Worm (Caenorhabditis elegans) whole organism, midembryonic: ENCODE results near the gene nep-11.
"Not testable (repeated sequence)": the region's sequence is repeated elsewhere in the genome, so short reads cannot be mapped to it uniquely, and the experiment has no call there.

Experiments
- T22C8.4 ChIP-seq: fragments of 200-800 bp; sonication (Bioruptor generic); IDR thresholded peaks from 2 replicates; pipeline ENCODE4 v1.3.6; 2022; ENCODE audit warnings: missing genetic modification characterization, missing compliant biosample characterization
- cog-1 ChIP-seq: sonication (generic microtip); optimal IDR thresholded peaks from 2 replicates; lab custom pipeline; 2016; ENCODE audit warnings: missing genetic modification characterization, missing compliant biosample characterization
- flt-1 ChIP-seq: fragments of 200-800 bp; sonication (Bioruptor generic); IDR thresholded peaks from 2 replicates; pipeline ENCODE4 v1.3.6; 2022; ENCODE audit warnings: missing genetic modification characterization, missing compliant biosample characterization
- klf-2 ChIP-seq: fragments of 200-800 bp; sonication (Bioruptor generic); conservative IDR thresholded peaks from 2 replicates; pipeline ENCODE4 v1.3.6; 2022; ENCODE audit warnings: missing genetic modification reagents, missing genetic modification characterization, missing compliant biosample characterization
- med-1 ChIP-seq: sonication (generic microtip); optimal IDR thresholded peaks from 2 replicates; lab custom pipeline; 2017; ENCODE audit warnings: missing genetic modification characterization, mild to moderate bottlenecking, missing compliant biosample characterization, antibody characterized with exemption, missing genetic modification reagents; ENCODE audit not compliant: insufficient read depth
- ref-1 ChIP-seq: fragments of 200-800 bp; sonication (Bioruptor generic); conservative IDR thresholded peaks from 2 replicates; pipeline ENCODE4 v1.3.6; 2022; ENCODE audit warnings: missing genetic modification reagents, missing genetic modification characterization, missing compliant biosample characterization
- tab-1 ChIP-seq: fragments of 200-800 bp; sonication (Bioruptor generic); IDR thresholded peaks from 2 replicates; pipeline ENCODE4 v1.3.6; 2022; ENCODE audit warnings: missing genetic modification characterization, missing compliant biosample characterization
- ztf-23 ChIP-seq: fragments of 200-800 bp; sonication (Bioruptor generic); IDR thresholded peaks from 2 replicates; pipeline ENCODE4 v1.3.6; 2022; ENCODE audit warnings: missing genetic modification reagents, missing genetic modification characterization, missing compliant biosample characterization
- ztf-29 ChIP-seq: fragments of 200-800 bp; sonication (Bioruptor generic); IDR thresholded peaks from 2 replicates; pipeline ENCODE4 v1.3.6; 2022; ENCODE audit warnings: missing genetic modification reagents, missing genetic modification characterization, missing compliant biosample characterization

Gene nep-11

DNA sequence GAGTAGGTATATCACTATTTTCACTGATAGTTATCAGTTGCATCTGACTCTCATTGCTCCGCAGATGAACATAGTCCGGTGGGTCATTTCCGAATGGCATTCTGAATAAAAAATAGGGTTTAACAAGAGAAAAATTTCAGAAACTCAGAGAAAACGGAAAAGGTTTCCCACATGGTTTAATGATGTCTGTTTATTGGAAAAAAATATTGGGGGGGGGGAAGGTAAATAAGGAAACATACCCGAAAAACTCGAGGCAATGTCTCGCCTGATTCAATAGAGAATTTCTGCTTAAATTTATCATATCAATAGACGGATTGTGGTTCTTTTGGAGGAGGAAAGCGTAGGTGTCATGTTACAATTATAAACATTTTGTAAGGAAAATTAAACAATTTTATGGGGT is at the start of gene nep-11:
nep-11 (minus strand) TSS at position 101 of the 400 bp plus-strand sequence.
- TF ChIP-seq flt-1 (no peak), ztf-29 (GFP tag; lab: Robert Waterston, UW) (no peak), T22C8.4 (GFP tag; lab: Robert Waterston, UW) (no peak), tab-1 (GFP tag; lab: Robert Waterston, UW) (no peak), ref-1 (GFP tag; lab: Robert Waterston, UW) (no peak), ztf-23 (GFP tag; lab: Robert Waterston, UW) (no peak), klf-2 (GFP tag; lab: Robert Waterston, UW) (no peak), med-1 (GFP tag; lab: Kevin White, UChicago) (no peak), cog-1 (tag; lab: Kevin White, UChicago) (no peak)

- no peak for TF ChIP-seq med-1 (GFP tag; lab: Kevin White, UChicago)
- TF ChIP-seq ztf-23 (GFP tag; lab: Robert Waterston, UW) = no peak
- TF ChIP-seq T22C8.4 (GFP tag; lab: Robert Waterston, UW) = no peak
- no peak for TF ChIP-seq ref-1 (GFP tag; lab: Robert Waterston, UW)
- TF ChIP-seq tab-1 (GFP tag; lab: Robert Waterston, UW) = no peak
- no peak for TF ChIP-seq cog-1 (tag; lab: Kevin White, UChicago)
Measured at ce11 chrII:3473744-3474143, 48.4 kb upstream of the nep-11 start, which contains the start of gene sdz-32. Gene sdz-32, plus strand, starts transcription at chrII:3474044.

DNA sequence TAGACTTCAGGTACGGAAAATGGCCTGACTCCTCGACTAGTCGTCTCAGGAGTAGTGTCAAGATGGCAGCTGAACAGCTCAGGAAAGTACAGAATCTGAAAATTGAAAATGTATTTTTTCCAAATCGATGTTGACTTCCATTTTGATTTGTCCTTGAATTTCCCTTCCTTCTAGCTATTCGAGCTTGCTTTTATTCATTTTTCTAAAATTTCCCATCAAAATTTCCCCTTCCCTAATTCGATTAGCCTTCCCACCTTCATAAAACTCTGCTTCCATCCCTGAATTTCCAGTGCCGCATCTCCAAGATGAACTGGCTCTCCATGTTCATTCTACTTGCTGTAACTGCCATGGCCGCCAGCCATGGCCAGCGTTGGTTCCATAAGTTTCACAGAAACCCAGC is 47.5 kb upstream of the nep-11 start, which contains the start of gene Y49F6B.6:
Y49F6B.6 (plus strand) TSS at position 301 of the 400 bp plus-strand sequence.
- TF ChIP-seq klf-2 (GFP tag; lab: Robert Waterston, UW) (no peak), med-1 (GFP tag; lab: Kevin White, UChicago) (no peak), T22C8.4 (GFP tag; lab: Robert Waterston, UW) (no peak), tab-1 (GFP tag; lab: Robert Waterston, UW) (no peak), ztf-29 (GFP tag; lab: Robert Waterston, UW) (no peak), ztf-23 (GFP tag; lab: Robert Waterston, UW) (no peak), flt-1 (no peak), cog-1 (tag; lab: Kevin White, UChicago) (no peak), ref-1 (GFP tag; lab: Robert Waterston, UW) (no peak)

DNA sequence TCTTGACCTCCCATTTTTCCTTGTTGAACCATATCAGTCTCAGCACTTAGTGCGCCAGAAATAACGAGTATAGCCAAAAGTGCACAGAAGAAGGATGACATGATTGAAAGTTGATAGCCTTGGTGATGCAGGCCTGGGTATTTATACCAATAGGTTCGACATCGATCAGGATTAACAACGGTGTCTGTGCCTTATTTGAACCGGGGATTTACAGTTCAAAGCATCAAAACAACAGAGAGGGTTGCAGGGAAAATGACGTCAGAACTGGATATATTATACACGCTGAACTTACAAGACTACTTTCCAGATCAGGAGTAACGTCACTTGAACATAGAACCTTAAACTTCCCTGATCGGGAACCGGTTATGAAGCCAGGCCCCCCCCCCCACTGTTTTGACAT is 47.0 kb upstream of the nep-11 start, which contains the start of gene Y49F6B.12:
Y49F6B.12 (minus strand) TSS at position 101 of the 400 bp plus-strand sequence.
- TF ChIP-seq klf-2 (GFP tag; lab: Robert Waterston, UW) = no peak
- no peak for TF ChIP-seq ztf-29 (GFP tag; lab: Robert Waterston, UW)
- TF ChIP-seq ref-1 (GFP tag; lab: Robert Waterston, UW) = no peak
- TF ChIP-seq tab-1 (GFP tag; lab: Robert Waterston, UW) = no peak

- TF ChIP-seq flt-1 (no peak), klf-2 (GFP tag; lab: Robert Waterston, UW) (no peak), ref-1 (GFP tag; lab: Robert Waterston, UW) (no peak), T22C8.4 (GFP tag; lab: Robert Waterston, UW) (no peak), tab-1 (GFP tag; lab: Robert Waterston, UW) (no peak)
Measured at ce11 chrII:3471603-3472002, 46.3 kb upstream of the nep-11 start, which contains the start of gene Y49F6B.13. Gene Y49F6B.13, minus strand, starts transcription at chrII:3471703.

- TF ChIP-seq ztf-29 (GFP tag; lab: Robert Waterston, UW) = no peak
- TF ChIP-seq ref-1 (GFP tag; lab: Robert Waterston, UW) = no peak
- TF ChIP-seq ztf-23 (GFP tag; lab: Robert Waterston, UW) = no peak
- TF ChIP-seq klf-2 (GFP tag; lab: Robert Waterston, UW) = no peak
- no peak for TF ChIP-seq cog-1 (tag; lab: Kevin White, UChicago)
Measured at ce11 chrII:3470549-3470948, 45.2 kb upstream of the nep-11 start, which contains the start of gene Y49F6B.20. Gene Y49F6B.20, minus strand, starts transcription at chrII:3470649.

ce11 chrII:3464580-3464979 is 39.2 kb upstream of the nep-11 start, which contains the start of gene C16C8.10:
Gene C16C8.10, minus strand, starts transcription at chrII:3464680.
- not testable (repeated sequence) for TF ChIP-seq cog-1 (tag; lab: Kevin White, UChicago); ztf-23 (GFP tag; lab: Robert Waterston, UW); T22C8.4 (GFP tag; lab: Robert Waterston, UW)

- TF ChIP-seq klf-2 (GFP tag; lab: Robert Waterston, UW) = no peak
- no peak for TF ChIP-seq flt-1
- no peak for TF ChIP-seq ztf-23 (GFP tag; lab: Robert Waterston, UW)
- TF ChIP-seq T22C8.4 (GFP tag; lab: Robert Waterston, UW) = no peak
- TF ChIP-seq ref-1 (GFP tag; lab: Robert Waterston, UW) = no peak
- TF ChIP-seq ztf-29 (GFP tag; lab: Robert Waterston, UW) = no peak
- no peak for TF ChIP-seq cog-1 (tag; lab: Kevin White, UChicago)
- TF ChIP-seq med-1 (GFP tag; lab: Kevin White, UChicago) = no peak
- TF ChIP-seq tab-1 (GFP tag; lab: Robert Waterston, UW) = no peak
Measured at ce11 chrII:3463097-3463496, 37.8 kb upstream of the nep-11 start, which contains the start of gene C16C8.9. Gene C16C8.9, minus strand, starts transcription at chrII:3463197.

DNA sequence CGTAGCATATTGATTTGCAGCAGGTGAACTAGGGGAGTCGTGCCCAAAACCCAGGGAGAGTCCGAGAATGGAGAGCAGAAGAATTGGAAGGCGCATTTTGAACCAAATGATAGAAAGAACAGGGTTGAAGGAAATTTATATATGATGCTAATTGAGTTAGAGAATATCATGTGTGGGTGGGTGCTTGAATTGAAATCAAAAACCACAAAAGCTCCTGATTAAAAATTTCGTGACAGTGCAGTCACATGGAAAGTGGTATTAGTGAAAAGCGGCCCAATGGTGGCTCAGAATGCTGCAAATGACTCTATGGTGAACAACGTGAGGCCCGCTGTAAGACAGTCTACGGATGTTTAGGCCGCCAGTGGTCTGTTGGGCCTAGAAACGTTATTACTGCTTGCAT is 36.3 kb upstream of the nep-11 start, which contains the start of gene C16C8.8:
C16C8.8 (minus strand) TSS at position 101 of the 400 bp plus-strand sequence.
- TF ChIP-seq tab-1 (GFP tag; lab: Robert Waterston, UW) = no peak
- TF ChIP-seq ref-1 (GFP tag; lab: Robert Waterston, UW) = no peak
- no peak for TF ChIP-seq T22C8.4 (GFP tag; lab: Robert Waterston, UW)
- no peak for TF ChIP-seq ztf-29 (GFP tag; lab: Robert Waterston, UW)
- TF ChIP-seq med-1 (GFP tag; lab: Kevin White, UChicago) = no peak
- no peak for TF ChIP-seq ztf-23 (GFP tag; lab: Robert Waterston, UW)
- no peak for TF ChIP-seq klf-2 (GFP tag; lab: Robert Waterston, UW)
- no peak for TF ChIP-seq flt-1
- no peak for TF ChIP-seq cog-1 (tag; lab: Kevin White, UChicago)
